Worm (Caenorhabditis elegans): ENCODE measurements around the gene vav-1.

The vav-1 gene

ce11 chrX:9264636-9265035 lies 32.7 kb upstream of the vav-1 start (continued):
- TF ChIP-seq pbrm-1 (GFP tag; IDR thresholded peaks at IDR 0.05), result 0 out of 2 replicates have a peak, but pooled peaks have one; percentile 27
- peak; percentile 0 for TF ChIP-seq snpc-3.4 (tag; optimal IDR thresholded peaks at IDR 0.05)
- TF ChIP-seq snpc-1.1 (tag; optimal IDR thresholded peaks at IDR 0.05; ENCODE audit: insufficient read depth), result no peak
- TF ChIP-seq tbx-9 (tag; optimal IDR thresholded peaks at IDR 0.05; ENCODE audit: borderline replicate concordance), result no peak
- no peak for TF ChIP-seq sdz-38 (tag; optimal IDR thresholded peaks at IDR 0.05)
- TF ChIP-seq F10E7.11 (tag; optimal IDR thresholded peaks at IDR 0.05), result no peak
- TF ChIP-seq madf-3 (GFP tag; IDR thresholded peaks at IDR 0.05), result no peak
- no peak for TF ChIP-seq snpc-4 (GFP tag; optimal IDR thresholded peaks at IDR 0.05)
- no peak for TF ChIP-seq snpc-4 (tag; optimal IDR thresholded peaks at IDR 0.05)
- TF ChIP-seq sea-2 (GFP tag; IDR thresholded peaks at IDR 0.05), result no peak
- no peak for TF ChIP-seq lsy-27 (tag; optimal IDR thresholded peaks at IDR 0.05; ENCODE audit: borderline replicate concordance, insufficient read depth)
- TF ChIP-seq hsf-1 (GFP tag; IDR thresholded peaks at IDR 0.05), result no peak
- no peak for TF ChIP-seq hmg-20 (GFP tag; IDR thresholded peaks at IDR 0.05)
- TF ChIP-seq tbp1 (GFP tag; optimal IDR thresholded peaks at IDR 0.05), result peak; percentile 27
- peak; percentile 40 for TF ChIP-seq madf-10 (tag; optimal IDR thresholded peaks at IDR 0.05)
- no peak for TF ChIP-seq ztf-18 (tag; optimal IDR thresholded peaks at IDR 0.05)
- no peak for TF ChIP-seq egrh-3 (GFP tag; IDR thresholded peaks at IDR 0.05)
- no peak for TF ChIP-seq ceh-58 (GFP tag; IDR thresholded peaks at IDR 0.05)
- TF ChIP-seq pha-4 (tag; optimal IDR thresholded peaks at IDR 0.05), result peak; percentile 71
- TF ChIP-seq ztf-3 (GFP tag; optimal IDR thresholded peaks at IDR 0.05), result no peak
- no peak for TF ChIP-seq ets-4 (GFP tag; optimal IDR thresholded peaks at IDR 0.05)
- TF ChIP-seq Y53F4B.3 (GFP tag; IDR thresholded peaks at IDR 0.05), result no peak
- TF ChIP-seq hlh-26 (GFP tag; conservative IDR thresholded peaks at IDR 0.05), result no peak
- TF ChIP-seq hlh-12 (tag; optimal IDR thresholded peaks at IDR 0.05), result no peak
- TF ChIP-seq somi-1 (GFP tag; optimal IDR thresholded peaks at IDR 0.05), result no peak
- TF ChIP-seq efl-1 (GFP tag; optimal IDR thresholded peaks at IDR 0.05), result no peak
- no peak for TF ChIP-seq C17E4.6 (GFP tag; IDR thresholded peaks at IDR 0.05)
- no peak for TF ChIP-seq F39B2.1 (GFP tag; IDR thresholded peaks at IDR 0.05)
- no peak for TF ChIP-seq F33H1.4 (GFP tag; IDR thresholded peaks at IDR 0.05)
- no peak for TF ChIP-seq T26A5.8 (tag; optimal IDR thresholded peaks at IDR 0.05)
- no peak for TF ChIP-seq madf-6 (GFP tag; IDR thresholded peaks at IDR 0.05)
- TF ChIP-seq unc-130 (GFP tag; optimal IDR thresholded peaks at IDR 0.05), result no peak
- no peak for TF ChIP-seq ceh-79 (tag; optimal IDR thresholded peaks at IDR 0.05)
- TF ChIP-seq nfya-2 (GFP tag; IDR thresholded peaks at IDR 0.05), result no peak
- TF ChIP-seq akir-1 (GFP tag; optimal IDR thresholded peaks at IDR 0.05), result no peak
- no peak for TF ChIP-seq xnd-1 (tag; optimal IDR thresholded peaks at IDR 0.05)
- no peak for TF ChIP-seq cebp-2 (GFP tag; IDR thresholded peaks at IDR 0.05)

ce11 chrX:9264231-9264630 lies 32.3 kb upstream of the vav-1 start, which contains the start of gene F18G5.6:
F18G5.6 (minus strand) TSS chrX:9264331.
- TF ChIP-seq nfyb-1 (GFP tag; IDR thresholded peaks at IDR 0.05) (no peak), snpc-4 (GFP tag; optimal IDR thresholded peaks at IDR 0.05) (no peak), snpc-4 (tag; optimal IDR thresholded peaks at IDR 0.05) (no peak), Y95B8A.8 (GFP tag; IDR thresholded peaks at IDR 0.05) (no peak), C17E4.6 (GFP tag; IDR thresholded peaks at IDR 0.05) (no peak), B0261.1 (tag; optimal IDR thresholded peaks at IDR 0.05) (no peak), madf-8 (GFP tag; conservative IDR thresholded peaks at IDR 0.05) (no peak), chd-7 (tag; optimal IDR thresholded peaks at IDR 0.05) (no peak), D2030.7 (GFP tag; IDR thresholded peaks at IDR 0.05) (no peak), nfya-2 (GFP tag; IDR thresholded peaks at IDR 0.05) (no peak), aptf-3 (GFP tag; IDR thresholded peaks at IDR 0.05) (no peak), F22D6.2 (tag; optimal IDR thresholded peaks at IDR 0.05) (no peak), K12H6.12 (tag; optimal IDR thresholded peaks at IDR 0.05) (no peak), somi-1 (GFP tag; optimal IDR thresholded peaks at IDR 0.05) (no peak), gei-17 (GFP tag; optimal IDR thresholded peaks at IDR 0.05) (no peak), ekl-4 (GFP tag; IDR thresholded peaks at IDR 0.05) (no peak), dox-1 (GFP tag; IDR thresholded peaks at IDR 0.05) (no peak), nhr-90 (tag; optimal IDR thresholded peaks at IDR 0.05) (no peak), ceh-40 (GFP tag; IDR thresholded peaks at IDR 0.05) (no peak), hlh-26 (GFP tag; conservative IDR thresholded peaks at IDR 0.05) (no peak), unc-130 (GFP tag; optimal IDR thresholded peaks at IDR 0.05) (no peak)

Measured in whole organism, young adult.